Worm (Caenorhabditis elegans) whole organism, L3 larva: ENCODE measurements around the gene srw-108.

ENCODE experiments used
- aly-2 ChIP-seq: fragments of 150-350 bp; optimal IDR thresholded peaks from 2 replicates; lab custom pipeline; 2014; ENCODE audit warnings: missing biosample characterization, missing genetic modification characterization
- ama-1 ChIP-seq: fragments of 150-350 bp; optimal IDR thresholded peaks from 2 replicates; lab custom pipeline; 2018
- ceh-16 ChIP-seq: sonication (generic microtip); optimal IDR thresholded peaks from 2 replicates; lab custom pipeline; 2017; ENCODE audit warnings: missing biosample characterization, missing genetic modification characterization
- egl-27 ChIP-seq: sonication (generic microtip); optimal IDR thresholded peaks from 4 replicates; lab custom pipeline; 2017; ENCODE audit warnings: missing biosample characterization, missing genetic modification reagents, missing genetic modification characterization
- fkh-10 ChIP-seq: sonication (generic microtip); optimal IDR thresholded peaks from 2 replicates; lab custom pipeline; 2017; ENCODE audit warnings: missing biosample characterization, missing genetic modification reagents, missing genetic modification characterization
- lin-39 ChIP-seq: fragments of 150-350 bp; optimal IDR thresholded peaks from 2 replicates; lab custom pipeline; 2018; ENCODE audit warnings: missing biosample characterization, missing genetic modification reagents, missing genetic modification characterization
- nhr-11 ChIP-seq: fragments of 150-350 bp; optimal IDR thresholded peaks from 2 replicates; lab custom pipeline; 2014; ENCODE audit warnings: missing biosample characterization, missing genetic modification characterization
- nhr-76 ChIP-seq: fragments of 150-350 bp; sonication (generic microtip); optimal IDR thresholded peaks from 5 replicates; lab custom pipeline; 2014; ENCODE audit warnings: missing biosample characterization, missing genetic modification characterization
- skn-1 ChIP-seq: fragments of 150-350 bp; optimal IDR thresholded peaks from 2 replicates; lab custom pipeline; 2014; ENCODE audit warnings: missing biosample characterization, missing genetic modification characterization
- snpc-4 ChIP-seq: fragments of 150-350 bp; optimal IDR thresholded peaks from 2 replicates; lab custom pipeline; 2014; ENCODE audit warnings: missing biosample characterization, missing genetic modification characterization
- unc-62 ChIP-seq: fragments of 150-350 bp; sonication (generic microtip); optimal IDR thresholded peaks from 4 replicates; lab custom pipeline; 2014; ENCODE audit warnings: missing biosample characterization, missing genetic modification reagents, missing genetic modification characterization

DNA sequence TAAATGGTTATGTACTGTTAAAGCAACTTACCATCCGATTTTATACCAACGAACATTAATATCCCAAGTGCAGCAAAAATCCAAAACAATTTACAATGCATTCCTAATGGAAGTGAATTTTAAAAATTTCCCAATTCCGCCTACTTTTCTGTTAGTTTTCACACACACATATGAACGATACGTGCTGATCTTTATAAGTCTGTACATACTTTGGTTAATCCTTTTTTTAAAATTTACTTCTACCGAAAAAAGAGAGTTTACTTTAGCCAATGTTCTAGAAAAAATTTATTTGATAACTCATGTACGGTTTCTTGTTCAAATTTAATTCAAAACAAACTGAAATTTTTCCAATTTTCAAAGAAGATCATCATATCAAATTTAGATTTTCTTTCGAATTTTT lies 2.7 kb upstream of the srw-108 start, which contains the start of gene R11G11.16:
- TF ChIP-seq ceh-16 (no peak), snpc-4 (tag; lab: Kevin White, UChicago) (no peak), fkh-10 (GFP tag; lab: Kevin White, UChicago) (no peak), aly-2 (no peak), egl-27 (no peak), ama-1 (lab: Kevin White, UChicago) (no peak), lin-39 (tag; lab: Kevin White, UChicago) (no peak), skn-1 (tag; lab: Kevin White, UChicago) (no peak), nhr-76 (tag; lab: Kevin White, UChicago) (no peak), nhr-11 (tag; lab: Kevin White, UChicago) (no peak), unc-62 (GFP tag; lab: Kevin White, UChicago) (no peak)
